Fruit fly (Drosophila melanogaster) whole organism, embryonic: ENCODE results near the gene CG43131.

Experiments used
- Adf1 ChIP-seq: fragments of 200-800 bp; sonication (Bioruptor generic); IDR thresholded peaks from 2 replicates; pipeline ENCODE4 v1.3.6; 2022; ENCODE audit warnings: missing biosample characterization, missing genetic modification characterization
- Atf-2 ChIP-seq: fragments of 200-800 bp; sonication (Bioruptor generic); optimal IDR thresholded peaks from 2 replicates; lab custom pipeline; 2016; ENCODE audit warnings: missing biosample characterization, missing genetic modification characterization
- Atf3 ChIP-seq: fragments of 200-800 bp; sonication (Bioruptor generic); optimal IDR thresholded peaks from 3 replicates; lab custom pipeline; 2016; ENCODE audit warnings: missing biosample characterization, missing genetic modification characterization
- Blimp-1 ChIP-seq: fragments of 200-800 bp; sonication (Bioruptor generic); optimal IDR thresholded peaks from 3 replicates; lab custom pipeline; 2018; ENCODE audit warnings: missing biosample characterization, missing genetic modification characterization, mild to moderate bottlenecking, moderate library complexity, missing genetic modification reagents
- CG10366 ChIP-seq: fragments of 200-800 bp; sonication (Bioruptor generic); IDR thresholded peaks from 2 replicates; pipeline ENCODE4 v1.3.6; 2022; ENCODE audit warnings: missing biosample characterization, missing genetic modification characterization
- CG10979 ChIP-seq: fragments of 200-800 bp; sonication (Bioruptor generic); optimal IDR thresholded peaks from 2 replicates; lab custom pipeline; 2018; ENCODE audit warnings: missing biosample characterization, mild to moderate bottlenecking, missing genetic modification characterization, moderate library complexity
- CG11560 ChIP-seq: fragments of 200-800 bp; sonication (Bioruptor generic); IDR thresholded peaks from 3 replicates; pipeline ENCODE4 v1.3.6; 2022; ENCODE audit warnings: missing biosample characterization, missing genetic modification characterization
- CG12071 ChIP-seq: fragments of 200-800 bp; sonication (Bioruptor generic); optimal IDR thresholded peaks from 3 replicates; lab custom pipeline; 2018; ENCODE audit warnings: missing biosample characterization, mild to moderate bottlenecking, missing genetic modification characterization
- CG13424 ChIP-seq: fragments of 200-800 bp; sonication (Bioruptor generic); optimal IDR thresholded peaks from 2 replicates; lab custom pipeline; 2019; ENCODE audit warnings: missing biosample characterization, mild to moderate bottlenecking, missing genetic modification characterization, moderate library complexity
- CG14014 ChIP-seq: fragments of 200-800 bp; sonication (Bioruptor generic); IDR thresholded peaks from 2 replicates; pipeline ENCODE4 v1.3.6; 2022; ENCODE audit warnings: missing biosample characterization, missing genetic modification characterization
- CG14860 ChIP-seq: fragments of 200-800 bp; sonication (Bioruptor generic); IDR thresholded peaks from 3 replicates; pipeline ENCODE4 v1.3.6; 2022; ENCODE audit warnings: missing biosample characterization, missing genetic modification characterization; ENCODE audit not compliant: partially characterized antibody
- CG1603 ChIP-seq: fragments of 200-800 bp; sonication (Bioruptor generic); optimal IDR thresholded peaks from 2 replicates; lab custom pipeline; 2019; ENCODE audit warnings: missing biosample characterization, mild to moderate bottlenecking, missing genetic modification characterization, moderate library complexity
- CG17186 ChIP-seq: fragments of 200-800 bp; sonication (Bioruptor generic); optimal IDR thresholded peaks from 3 replicates; lab custom pipeline; 2017; ENCODE audit warnings: missing biosample characterization, missing genetic modification reagents, missing genetic modification characterization
- CG17612 ChIP-seq: fragments of 200-800 bp; sonication (Bioruptor generic); IDR thresholded peaks from 2 replicates; pipeline ENCODE4 v1.3.6; 2022; ENCODE audit warnings: missing biosample characterization, missing genetic modification characterization
- CG17829 ChIP-seq: fragments of 200-800 bp; optimal IDR thresholded peaks from 2 replicates; lab custom pipeline; 2019; ENCODE audit warnings: missing biosample characterization, mild to moderate bottlenecking, missing genetic modification characterization, moderate library complexity
- CG18764 ChIP-seq: fragments of 200-800 bp; sonication (Bioruptor generic); optimal IDR thresholded peaks from 3 replicates; lab custom pipeline; 2016; ENCODE audit warnings: missing biosample characterization, missing genetic modification characterization
- CG2199 ChIP-seq: fragments of 200-800 bp; sonication (Bioruptor generic); IDR thresholded peaks from 3 replicates; pipeline ENCODE4 v1.3.6; 2022; ENCODE audit warnings: missing biosample characterization, missing genetic modification characterization
- CG33213 ChIP-seq: fragments of 200-800 bp; sonication (Bioruptor generic); optimal IDR thresholded peaks from 3 replicates; lab custom pipeline; 2016; ENCODE audit warnings: missing biosample characterization, missing genetic modification characterization
- CG34376 ChIP-seq: fragments of 200-800 bp; sonication (Bioruptor generic); optimal IDR thresholded peaks from 2 replicates; lab custom pipeline; 2018; ENCODE audit warnings: missing biosample characterization, mild to moderate bottlenecking, missing genetic modification characterization
- CG43689 ChIP-seq: fragments of 200-800 bp; sonication (Bioruptor generic); IDR thresholded peaks from 2 replicates; pipeline ENCODE4 v1.3.6; 2022; ENCODE audit warnings: missing biosample characterization, missing genetic modification characterization
- CG4617 ChIP-seq: fragments of 200-800 bp; sonication (Bioruptor generic); optimal IDR thresholded peaks from 3 replicates; lab custom pipeline; 2016; ENCODE audit warnings: missing biosample characterization, missing genetic modification characterization, borderline replicate concordance
- CG7963 ChIP-seq: fragments of 200-800 bp; sonication (Bioruptor generic); IDR thresholded peaks from 3 replicates; pipeline ENCODE4 v1.3.6; 2022; ENCODE audit warnings: missing biosample characterization, missing genetic modification characterization; ENCODE audit not compliant: partially characterized antibody
- CG9817 ChIP-seq: fragments of 200-800 bp; sonication (Bioruptor generic); optimal IDR thresholded peaks from 2 replicates; lab custom pipeline; 2018; ENCODE audit warnings: missing biosample characterization, mild to moderate bottlenecking, missing genetic modification characterization, moderate library complexity
- Chrac-16 ChIP-seq: fragments of 200-800 bp; sonication (Bioruptor generic); optimal IDR thresholded peaks from 3 replicates; lab custom pipeline; 2016; ENCODE audit warnings: missing biosample characterization, missing genetic modification characterization
- Dbx ChIP-seq: fragments of 200-800 bp; sonication (Bioruptor generic); IDR thresholded peaks from 3 replicates; pipeline ENCODE4 v1.3.6; 2022; ENCODE audit warnings: missing biosample characterization, missing genetic modification characterization
- Max ChIP-seq: fragments of 200-800 bp; sonication (Bioruptor generic); optimal IDR thresholded peaks from 2 replicates; lab custom pipeline; 2016; ENCODE audit warnings: missing biosample characterization, mild to moderate bottlenecking, missing genetic modification characterization
- Med ChIP-seq: fragments of 200-800 bp; sonication (Bioruptor generic); peaks from one replicate; lab custom pipeline; 2016; ENCODE audit warnings: missing biosample characterization, missing genetic modification characterization, mild to moderate bottlenecking, inconsistent platforms, moderate library complexity
- NK7.1 ChIP-seq: fragments of 200-800 bp; sonication (Bioruptor generic); optimal IDR thresholded peaks from 3 replicates; lab custom pipeline; 2016; ENCODE audit warnings: missing biosample characterization, missing genetic modification characterization
- Pdp1 ChIP-seq, 2 experiments: fragments of 200-800 bp; sonication (Bioruptor generic); optimal IDR thresholded peaks; 3 replicates each; lab custom pipeline; 2016; ENCODE audit warnings: missing biosample characterization in 2 of 2, missing genetic modification characterization in 2 of 2, mild to moderate bottlenecking in 1 of 2, moderate library complexity in 1 of 2
- Sox102F ChIP-seq: fragments of 200-800 bp; sonication (Bioruptor generic); optimal IDR thresholded peaks from 2 replicates; lab custom pipeline; 2018; ENCODE audit warnings: missing biosample characterization, mild to moderate bottlenecking, missing genetic modification characterization, moderate library complexity
- Sry-β ChIP-seq: fragments of 200-800 bp; sonication (Bioruptor generic); optimal IDR thresholded peaks from 2 replicates; lab custom pipeline; 2018; ENCODE audit warnings: missing biosample characterization, mild to moderate bottlenecking, missing genetic modification characterization, moderate library complexity
- br ChIP-seq: fragments of >200 bp; optimal IDR thresholded peaks from 2 replicates; lab custom pipeline; 2017
- btn ChIP-seq: fragments of 200-800 bp; sonication (Bioruptor generic); optimal IDR thresholded peaks from 2 replicates; lab custom pipeline; 2016; ENCODE audit warnings: missing biosample characterization, missing genetic modification characterization
- caup ChIP-seq: fragments of 200-800 bp; sonication (Bioruptor generic); optimal IDR thresholded peaks from 3 replicates; lab custom pipeline; 2017; ENCODE audit warnings: missing biosample characterization, mild to moderate bottlenecking, missing genetic modification characterization, moderate library complexity; ENCODE audit not compliant: severe bottlenecking
- ci ChIP-seq: fragments of 200-800 bp; sonication (Bioruptor generic); IDR thresholded peaks from 3 replicates; pipeline ENCODE4 v1.3.6; 2022; ENCODE audit warnings: missing biosample characterization, missing genetic modification characterization
- dpn ChIP-seq, 2 experiments: fragments of 200-800 bp; sonication (Bioruptor generic); optimal IDR thresholded peaks; 3 replicates each; lab custom pipeline; 2016; ENCODE audit warnings: missing biosample characterization in 2 of 2, missing genetic modification characterization in 2 of 2
- eyg ChIP-seq: fragments of 200-800 bp; sonication (Bioruptor generic); optimal IDR thresholded peaks from 3 replicates; lab custom pipeline; 2016; ENCODE audit warnings: missing biosample characterization, missing genetic modification characterization
- gfzf ChIP-seq: fragments of 200-800 bp; sonication (Bioruptor generic); optimal IDR thresholded peaks from 2 replicates; lab custom pipeline; 2016; ENCODE audit warnings: missing biosample characterization, mild to moderate bottlenecking, missing genetic modification characterization, moderate library complexity
- lilli ChIP-seq: fragments of 200-800 bp; sonication (Bioruptor generic); optimal IDR thresholded peaks from 3 replicates; lab custom pipeline; 2016; ENCODE audit warnings: missing biosample characterization, missing genetic modification characterization
- oc ChIP-seq: fragments of 200-800 bp; sonication (Bioruptor generic); optimal IDR thresholded peaks from 2 replicates; lab custom pipeline; 2018; ENCODE audit warnings: missing biosample characterization, mild to moderate bottlenecking, missing genetic modification characterization, moderate library complexity
- onecut ChIP-seq: fragments of 200-800 bp; sonication (Bioruptor generic); IDR thresholded peaks from 2 replicates; pipeline ENCODE4 v1.3.6; 2022; ENCODE audit warnings: missing biosample characterization, missing genetic modification characterization
- p53 ChIP-seq: fragments of 200-800 bp; sonication (Bioruptor generic); optimal IDR thresholded peaks from 2 replicates; lab custom pipeline; 2016; ENCODE audit warnings: missing biosample characterization, missing genetic modification characterization
- pho ChIP-seq: fragments of 200-800 bp; sonication (Bioruptor generic); optimal IDR thresholded peaks from 2 replicates; lab custom pipeline; 2016; ENCODE audit warnings: missing biosample characterization, missing genetic modification characterization
- row ChIP-seq: fragments of 200-800 bp; sonication (Bioruptor generic); IDR thresholded peaks from 3 replicates; pipeline ENCODE4 v1.3.6; 2022; ENCODE audit warnings: missing biosample characterization, missing genetic modification characterization
- run ChIP-seq: fragments of 200-800 bp; sonication (Bioruptor generic); optimal IDR thresholded peaks from 3 replicates; lab custom pipeline; 2018; ENCODE audit warnings: missing biosample characterization, mild to moderate bottlenecking, missing genetic modification characterization
- slbo ChIP-seq: fragments of 200-800 bp; sonication (Bioruptor generic); IDR thresholded peaks from 2 replicates; pipeline ENCODE4 v1.3.6; 2022; ENCODE audit warnings: missing biosample characterization, missing genetic modification characterization
- stc ChIP-seq: fragments of 200-800 bp; sonication (Bioruptor generic); IDR thresholded peaks from 2 replicates; pipeline ENCODE4 v1.3.6; 2022; ENCODE audit warnings: missing biosample characterization, missing genetic modification characterization
- twi ChIP-seq: fragments of 200-800 bp; optimal IDR thresholded peaks from 2 replicates; lab custom pipeline; 2019; ENCODE audit warnings: missing biosample characterization, mild to moderate bottlenecking, missing genetic modification characterization, moderate library complexity
- tx ChIP-seq: fragments of 200-800 bp; sonication (Bioruptor generic); optimal IDR thresholded peaks from 2 replicates; lab custom pipeline; 2016; ENCODE audit warnings: missing biosample characterization, missing genetic modification characterization
- vnd ChIP-seq: fragments of 200-800 bp; sonication (Bioruptor generic); IDR thresholded peaks from 3 replicates; pipeline ENCODE4 v1.3.6; 2022; ENCODE audit warnings: missing biosample characterization, missing genetic modification characterization; ENCODE audit not compliant: partially characterized antibody
- vvl ChIP-seq: fragments of 200-800 bp; sonication (Bioruptor generic); IDR thresholded peaks from 2 replicates; pipeline ENCODE4 v1.3.6; 2022; ENCODE audit warnings: missing biosample characterization, missing genetic modification characterization

The CG43131 gene

DNA sequence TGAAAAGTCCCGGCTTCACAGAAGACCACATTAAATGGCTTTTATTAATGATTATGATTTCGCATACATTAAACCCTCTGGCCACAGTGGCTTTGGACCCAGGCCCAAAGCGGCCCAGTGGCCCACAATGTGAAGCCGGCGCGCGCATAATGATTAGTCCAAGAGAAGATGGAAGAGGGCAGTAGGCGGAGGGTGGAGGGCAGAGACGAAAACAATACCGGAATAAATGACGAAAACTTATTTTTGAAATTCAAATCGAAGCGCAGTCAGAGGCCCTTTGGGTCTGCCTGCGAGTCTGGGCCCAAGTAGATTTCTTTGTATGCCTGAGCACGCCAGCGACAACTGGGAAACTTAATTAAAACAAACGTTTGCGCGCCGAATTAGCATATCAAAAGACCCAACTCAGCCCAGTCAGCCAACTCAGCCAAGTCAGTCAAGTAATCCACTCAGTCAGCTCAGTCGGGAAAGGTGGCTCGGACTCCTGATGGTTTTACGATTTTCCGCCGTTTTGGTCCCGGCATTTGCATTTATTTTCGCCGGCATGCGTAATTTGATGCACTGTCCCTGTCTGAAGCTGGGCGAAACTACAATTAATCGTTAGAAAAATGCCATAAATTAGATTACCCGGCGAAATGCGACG is 42.3 kb downstream of the CG43131 start (continued):
- TF ChIP-seq Chrac-16 (GFP tag; lab: Kevin White, UChicago) (no peak), pho (GFP tag; lab: Kevin White, UChicago) (no peak), slbo (GFP tag; lab: Robert Waterston, UW) (no peak), Adf1 (peak; percentile 17; the same call in 1 of the 2 replicates), p53 (GFP tag; lab: Kevin White, UChicago) (no peak), lilli (GFP tag; lab: Kevin White, UChicago) (no peak), twi (no peak), btn (GFP tag; lab: Kevin White, UChicago) (no peak), CG33213 (GFP tag; lab: Kevin White, UChicago) (no peak), Atf3 (GFP tag; lab: Kevin White, UChicago) (no peak), NK7.1 (GFP tag; lab: Kevin White, UChicago) (no peak), CG34376 (GFP tag; lab: Kevin White, UChicago) (no peak), dpn (GFP tag; optimal IDR thresholded peaks at IDR 0.05; lab: Kevin White, UChicago) (no peak), CG4617 (GFP tag; lab: Kevin White, UChicago) (no peak), stc (GFP tag; lab: Robert Waterston, UW) (0 out of 2 replicates have a peak, but pooled peaks have one; percentile 10), Pdp1 (GFP tag; optimal IDR thresholded peaks at IDR 0.05; lab: Kevin White, UChicago) (peak in 1 of 2 experiments; percentile 11), CG14014 (no peak), eyg (no peak), Atf-2 (GFP tag; lab: Kevin White, UChicago) (no peak), CG10979 (tag; lab: Kevin White, UChicago) (no peak), onecut (GFP tag; lab: Robert Waterston, UW) (no peak), CG7963 (no peak), Med (GFP tag; lab: Kevin White, UChicago) (peak; percentile 16), Max (GFP tag; lab: Kevin White, UChicago) (no peak), Dbx (GFP tag; lab: Robert Waterston, UW) (no peak), caup (GFP tag; lab: Kevin White, UChicago) (no peak), CG11560 (tag; lab: Robert Waterston, UW) (no peak), vnd (0 out of 3 replicates have a peak, but pooled peaks have one; percentile 13), vvl (GFP tag; lab: Robert Waterston, UW) (peak; percentile 98), CG43689 (GFP tag; lab: Robert Waterston, UW) (no peak), CG1603 (tag; lab: Kevin White, UChicago) (no peak), Sox102F (GFP tag; lab: Kevin White, UChicago) (peak; percentile 7), CG14860 (no peak), tx (GFP tag; lab: Kevin White, UChicago) (no peak), CG10366 (GFP tag; lab: Robert Waterston, UW) (no peak), br (lab: Kevin White, UChicago) (no peak), CG12071 (GFP tag; lab: Kevin White, UChicago) (no peak), CG17186 (GFP tag; lab: Kevin White, UChicago) (no peak), CG2199 (GFP tag; lab: Robert Waterston, UW) (0 out of 3 replicates have a peak, but pooled peaks have one; percentile 37), CG13424 (no peak), CG17612 (GFP tag; lab: Robert Waterston, UW) (no peak), gfzf (GFP tag; lab: Kevin White, UChicago) (no peak), ci (GFP tag; lab: Robert Waterston, UW) (no peak), run (tag; lab: Kevin White, UChicago) (no peak), CG18764 (GFP tag; lab: Kevin White, UChicago) (no peak), Blimp-1 (no peak), oc (tag; lab: Kevin White, UChicago) (peak; percentile 54), row (no peak), Sry-β (GFP tag; lab: Kevin White, UChicago) (no peak), CG9817 (tag; lab: Kevin White, UChicago) (no peak), CG17829 (tag; lab: Kevin White, UChicago) (no peak)
